Fruit fly (Drosophila melanogaster) whole organism, embryonic: Measurements from ENCODE around the gene Traf-like.

Experiments used
- Antp ChIP-seq: fragments of 200-800 bp; sonication (Bioruptor generic); optimal IDR thresholded peaks from 3 replicates; lab custom pipeline; 2016; ENCODE audit warnings: missing biosample characterization, missing genetic modification characterization
- CG10543 ChIP-seq: fragments of 200-800 bp; sonication (Bioruptor generic); optimal IDR thresholded peaks from 3 replicates; lab custom pipeline; 2017; ENCODE audit warnings: missing biosample characterization, mild to moderate bottlenecking, missing genetic modification characterization, moderate library complexity
- CG12299 ChIP-seq: fragments of 200-800 bp; sonication (Bioruptor generic); optimal IDR thresholded peaks from 2 replicates; lab custom pipeline; 2018; ENCODE audit warnings: missing biosample characterization, mild to moderate bottlenecking, missing genetic modification characterization
- CG12744 ChIP-seq: fragments of 200-800 bp; sonication (Bioruptor generic); optimal IDR thresholded peaks from 2 replicates; lab custom pipeline; 2016; ENCODE audit warnings: missing biosample characterization, missing genetic modification characterization
- CG13123 ChIP-seq: fragments of 200-800 bp; sonication (Bioruptor generic); optimal IDR thresholded peaks from 2 replicates; lab custom pipeline; 2016; ENCODE audit warnings: missing biosample characterization, missing genetic modification characterization
- CG14014 ChIP-seq: fragments of 200-800 bp; sonication (Bioruptor generic); IDR thresholded peaks from 2 replicates; pipeline ENCODE4 v1.3.6; 2022; ENCODE audit warnings: missing biosample characterization, missing genetic modification characterization
- CG2678 ChIP-seq: fragments of 200-800 bp; sonication (Bioruptor generic); optimal IDR thresholded peaks from 3 replicates; lab custom pipeline; 2019; ENCODE audit warnings: missing biosample characterization, mild to moderate bottlenecking, missing genetic modification characterization, moderate library complexity
- CG32772 ChIP-seq: fragments of 200-800 bp; sonication (Bioruptor generic); IDR thresholded peaks from 2 replicates; pipeline ENCODE4 v1.3.6; 2022; ENCODE audit warnings: missing biosample characterization, missing genetic modification characterization
- CG4328 ChIP-seq: fragments of 200-800 bp; sonication (Bioruptor generic); optimal IDR thresholded peaks from 3 replicates; lab custom pipeline; 2017; ENCODE audit warnings: missing biosample characterization, missing genetic modification reagents, missing genetic modification characterization
- CG4404 ChIP-seq: fragments of 200-800 bp; sonication (Bioruptor generic); IDR thresholded peaks from 2 replicates; pipeline ENCODE4 v1.3.6; 2022; ENCODE audit warnings: missing biosample characterization, missing genetic modification characterization
- CG4707 ChIP-seq: fragments of 200-800 bp; sonication (Bioruptor generic); optimal IDR thresholded peaks from 2 replicates; lab custom pipeline; 2018; ENCODE audit warnings: missing biosample characterization, mild to moderate bottlenecking, missing genetic modification characterization, moderate library complexity
- CG5180 ChIP-seq: fragments of 200-800 bp; sonication (Bioruptor generic); optimal IDR thresholded peaks from 3 replicates; lab custom pipeline; 2017; ENCODE audit warnings: missing biosample characterization, missing genetic modification characterization, mild to moderate bottlenecking, moderate library complexity, missing genetic modification reagents
- CG5245 ChIP-seq: fragments of 200-800 bp; sonication (Bioruptor generic); optimal IDR thresholded peaks from 3 replicates; lab custom pipeline; 2016; ENCODE audit warnings: missing biosample characterization, missing genetic modification characterization
- CG6654 ChIP-seq: fragments of 200-800 bp; sonication (Bioruptor generic); optimal IDR thresholded peaks from 2 replicates; lab custom pipeline; 2017; ENCODE audit warnings: missing biosample characterization, mild to moderate bottlenecking, missing genetic modification characterization
- CG6813 ChIP-seq: fragments of 200-800 bp; sonication (Bioruptor generic); optimal IDR thresholded peaks from 2 replicates; lab custom pipeline; 2017; ENCODE audit warnings: missing biosample characterization, missing genetic modification characterization, mild to moderate bottlenecking, moderate library complexity, missing genetic modification reagents
- CG7786 ChIP-seq: fragments of 200-800 bp; sonication (Bioruptor generic); optimal IDR thresholded peaks from 2 replicates; lab custom pipeline; 2016; ENCODE audit warnings: missing biosample characterization, missing genetic modification characterization
- CG7963 ChIP-seq: fragments of 200-800 bp; sonication (Bioruptor generic); IDR thresholded peaks from 3 replicates; pipeline ENCODE4 v1.3.6; 2022; ENCODE audit warnings: missing biosample characterization, missing genetic modification characterization; ENCODE audit not compliant: partially characterized antibody
- CG7987 ChIP-seq: fragments of 200-800 bp; sonication (Bioruptor generic); optimal IDR thresholded peaks from 2 replicates; lab custom pipeline; 2018; ENCODE audit warnings: missing biosample characterization, mild to moderate bottlenecking, missing genetic modification characterization, moderate library complexity
- CG8290 ChIP-seq, 3 experiments: fragments of 200-800 bp; sonication (Bioruptor generic); optimal IDR thresholded peaks; 2 replicates each; lab custom pipeline; 2016 to 2019; ENCODE audit warnings: missing biosample characterization in 3 of 3, missing genetic modification characterization in 3 of 3, mild to moderate bottlenecking in 2 of 3, moderate library complexity in 1 of 3
- Fer1 ChIP-seq: fragments of 200-800 bp; sonication (Bioruptor generic); optimal IDR thresholded peaks from 2 replicates; lab custom pipeline; 2017; ENCODE audit warnings: missing biosample characterization, mild to moderate bottlenecking, missing genetic modification characterization
- H2.0 ChIP-seq: fragments of 200-800 bp; sonication (Bioruptor generic); IDR thresholded peaks from 2 replicates; pipeline ENCODE4 v1.3.6; 2022; ENCODE audit warnings: missing biosample characterization, missing genetic modification characterization
- HHEX ChIP-seq: fragments of 200-800 bp; sonication (Bioruptor generic); optimal IDR thresholded peaks from 3 replicates; lab custom pipeline; 2017; ENCODE audit warnings: missing biosample characterization, mild to moderate bottlenecking, missing genetic modification characterization, missing genetic modification reagents
- Hmx ChIP-seq: fragments of 200-800 bp; sonication (Bioruptor generic); optimal IDR thresholded peaks from 2 replicates; lab custom pipeline; 2016; ENCODE audit warnings: missing biosample characterization, missing genetic modification characterization
- Neu2 ChIP-seq: fragments of 200-800 bp; sonication (Bioruptor generic); optimal IDR thresholded peaks from 3 replicates; lab custom pipeline; 2016; ENCODE audit warnings: missing biosample characterization, missing genetic modification characterization, borderline replicate concordance
- Six4 ChIP-seq: fragments of 200-800 bp; sonication (Bioruptor generic); optimal IDR thresholded peaks from 2 replicates; lab custom pipeline; 2016; ENCODE audit warnings: missing biosample characterization, missing genetic modification characterization
- Sox102F ChIP-seq: fragments of 200-800 bp; sonication (Bioruptor generic); optimal IDR thresholded peaks from 2 replicates; lab custom pipeline; 2018; ENCODE audit warnings: missing biosample characterization, mild to moderate bottlenecking, missing genetic modification characterization, moderate library complexity
- Xrp1 ChIP-seq: fragments of 200-800 bp; sonication (Bioruptor generic); IDR thresholded peaks from 2 replicates; pipeline ENCODE4 v1.3.6; 2022; ENCODE audit warnings: missing biosample characterization, missing genetic modification characterization
- ato ChIP-seq: fragments of 200-800 bp; sonication (Bioruptor generic); IDR thresholded peaks from 2 replicates; pipeline ENCODE4 v1.3.6; 2022; ENCODE audit warnings: missing biosample characterization, missing genetic modification characterization; ENCODE audit not compliant: partially characterized antibody
- cg ChIP-seq: fragments of 200-800 bp; sonication (Bioruptor generic); optimal IDR thresholded peaks from 3 replicates; lab custom pipeline; 2019; ENCODE audit warnings: missing biosample characterization, mild to moderate bottlenecking, missing genetic modification characterization, moderate library complexity
- ci ChIP-seq: fragments of 200-800 bp; sonication (Bioruptor generic); IDR thresholded peaks from 3 replicates; pipeline ENCODE4 v1.3.6; 2022; ENCODE audit warnings: missing biosample characterization, missing genetic modification characterization
- crc ChIP-seq: fragments of 200-800 bp; sonication (Bioruptor generic); optimal IDR thresholded peaks from 2 replicates; lab custom pipeline; 2016; ENCODE audit warnings: missing biosample characterization, missing genetic modification characterization
- croc ChIP-seq: fragments of 200-800 bp; sonication (Bioruptor generic); conservative IDR thresholded peaks from 3 replicates; pipeline ENCODE4 v1.3.6; 2022; ENCODE audit warnings: missing biosample characterization, missing genetic modification characterization
- da ChIP-seq: fragments of 200-800 bp; sonication (Bioruptor generic); optimal IDR thresholded peaks from 2 replicates; lab custom pipeline; 2016; ENCODE audit warnings: missing biosample characterization, missing genetic modification characterization
- gcm ChIP-seq: fragments of 200-800 bp; sonication (Bioruptor generic); optimal IDR thresholded peaks from 2 replicates; lab custom pipeline; 2019; ENCODE audit warnings: missing biosample characterization, mild to moderate bottlenecking, missing genetic modification characterization, moderate library complexity
- hth ChIP-seq: fragments of >200 bp; optimal IDR thresholded peaks from 2 replicates; lab custom pipeline; 2017; ENCODE audit warnings: inconsistent platforms
- insv ChIP-seq, 2 experiments: fragments of 200-800 bp; sonication (Bioruptor generic); optimal IDR thresholded peaks; 3 replicates each; lab custom pipeline; 2016 to 2018; ENCODE audit warnings: missing biosample characterization in 2 of 2, missing genetic modification characterization in 2 of 2
- lov ChIP-seq, 2 experiments: fragments of 200-800 bp in 1 of 2; fragments of >200 bp in 1 of 2; sonication (Bioruptor generic) in 1 of 2; IDR thresholded peaks in 1 of 2; optimal IDR thresholded peaks in 1 of 2; 2 replicates in 1 of 2; 3 replicates in 1 of 2; pipeline versions ENCODE4 v1.3.6 to Lab custom; 2017 to 2022; ENCODE audit warnings: missing biosample characterization in 1 of 2, missing genetic modification characterization in 1 of 2
- odd ChIP-seq: fragments of 200-800 bp; sonication (Bioruptor generic); optimal IDR thresholded peaks from 2 replicates; lab custom pipeline; 2017; ENCODE audit warnings: missing biosample characterization, mild to moderate bottlenecking, missing genetic modification characterization
- onecut ChIP-seq: fragments of 200-800 bp; sonication (Bioruptor generic); IDR thresholded peaks from 2 replicates; pipeline ENCODE4 v1.3.6; 2022; ENCODE audit warnings: missing biosample characterization, missing genetic modification characterization
- shn ChIP-seq: fragments of 200-800 bp; sonication (Bioruptor generic); optimal IDR thresholded peaks from 3 replicates; lab custom pipeline; 2016; ENCODE audit warnings: missing biosample characterization, missing genetic modification characterization
- tgo ChIP-seq: fragments of 200-800 bp; sonication (Bioruptor generic); IDR thresholded peaks from 3 replicates; pipeline ENCODE4 v1.3.6; 2022; ENCODE audit warnings: missing biosample characterization, missing genetic modification characterization
- wor ChIP-seq: fragments of 200-800 bp; sonication (Bioruptor generic); IDR thresholded peaks from 2 replicates; pipeline ENCODE4 v1.3.6; 2022; ENCODE audit warnings: missing biosample characterization, missing genetic modification characterization
- yki ChIP-seq: fragments of >200 bp; optimal IDR thresholded peaks from 3 replicates; lab custom pipeline; 2018
- zen2 ChIP-seq: fragments of 200-800 bp; sonication (Bioruptor generic); IDR thresholded peaks from 3 replicates; pipeline ENCODE4 v1.3.6; 2022; ENCODE audit warnings: missing biosample characterization, missing genetic modification characterization; ENCODE audit not compliant: partially characterized antibody
- zf30C ChIP-seq: fragments of 200-800 bp; sonication (Bioruptor generic); optimal IDR thresholded peaks from 3 replicates; lab custom pipeline; 2018; ENCODE audit warnings: missing biosample characterization, mild to moderate bottlenecking, missing genetic modification characterization

Traf-like gene

dm6 chrX:16403811-16404420, 10.9 kb upstream of the Traf-like start (continued):
- TF ChIP-seq odd (GFP tag; lab: Kevin White, UChicago) (peak; percentile 65), Antp (GFP tag; lab: Kevin White, UChicago) (peak; percentile 17), CG2678 (tag; lab: Kevin White, UChicago) (peak; percentile 89), cg (GFP tag; lab: Kevin White, UChicago) (no peak), CG5245 (GFP tag; lab: Kevin White, UChicago) (peak; percentile 49), CG6654 (GFP tag; lab: Kevin White, UChicago) (no peak), CG4707 (GFP tag; lab: Kevin White, UChicago) (peak; percentile 48), da (no peak), gcm (GFP tag; lab: Kevin White, UChicago) (no peak), insv (GFP tag; optimal IDR thresholded peaks at IDR 0.05; lab: Kevin White, UChicago) (no peak), crc (GFP tag; lab: Kevin White, UChicago) (no peak), Fer1 (peak; percentile 85), Hmx (GFP tag; lab: Kevin White, UChicago) (no peak), tgo (GFP tag; lab: Robert Waterston, UW) (peak; percentile 84), onecut (GFP tag; lab: Robert Waterston, UW) (no peak; the same call in 1 of the 2 replicates), CG4404 (GFP tag; lab: Robert Waterston, UW) (0 out of 2 replicates have a peak, but pooled peaks have one; percentile 11), CG4328 (peak; percentile 9), CG10543 (GFP tag; lab: Kevin White, UChicago) (peak; percentile 44), ci (GFP tag; lab: Robert Waterston, UW) (peak; percentile 84), CG32772 (GFP tag; lab: Robert Waterston, UW) (peak; percentile 63), wor (GFP tag; lab: Robert Waterston, UW) (peak; percentile 27; the same call in 1 of the 2 replicates), CG7987 (peak; percentile 43), CG6813 (GFP tag; lab: Kevin White, UChicago) (peak; percentile 67), Xrp1 (GFP tag; lab: Robert Waterston, UW) (peak; percentile 74; the same call in 1 of the 2 replicates), Six4 (GFP tag; lab: Kevin White, UChicago) (peak; percentile 34), croc (no peak), CG12744 (GFP tag; lab: Kevin White, UChicago) (peak; percentile 43), ato (GFP tag; lab: Robert Waterston, UW) (no peak), zen2 (GFP tag; lab: Robert Waterston, UW) (no peak), HHEX (GFP tag; lab: Kevin White, UChicago) (peak; percentile 77), CG7786 (peak; percentile 31), shn (GFP tag; lab: Kevin White, UChicago) (no peak), CG5180 (peak; percentile 22), Neu2 (no peak), CG13123 (GFP tag; lab: Kevin White, UChicago) (no peak), CG12299 (tag; lab: Kevin White, UChicago) (peak; percentile 46), zf30C (GFP tag; lab: Kevin White, UChicago) (no peak), CG14014 (GFP tag; lab: Robert Waterston, UW) (peak; percentile 71), Sox102F (GFP tag; lab: Kevin White, UChicago) (peak; percentile 88), H2.0 (peak; percentile 74), CG8290 (GFP tag; optimal IDR thresholded peaks at IDR 0.05; lab: Kevin White, UChicago) (peak; percentile 20), CG8290 (tag; optimal IDR thresholded peaks at IDR 0.05; lab: Kevin White, UChicago) (no peak), yki (lab: Kevin White, UChicago) (no peak), CG7963 (GFP tag; lab: Robert Waterston, UW) (no peak), lov (optimal IDR thresholded peaks at IDR 0.05; lab: Kevin White, UChicago) (no peak), lov (GFP tag; IDR thresholded peaks at IDR 0.05; lab: Robert Waterston, UW) (no peak), hth (lab: Kevin White, UChicago) (no peak)
